Worm (Caenorhabditis elegans) whole organism, young adult: ENCODE results near the gene T27C5.12.

Experiments used
- F37B4.10 ChIP-seq: fragments of 200-800 bp; sonication (Bioruptor generic); IDR thresholded peaks from 2 replicates; pipeline ENCODE4 v1.3.6; 2022; ENCODE audit warnings: missing genetic modification characterization, missing compliant biosample characterization
- F49E8.2 ChIP-seq: sonication (generic microtip); optimal IDR thresholded peaks from 3 replicates; lab custom pipeline; 2017; ENCODE audit warnings: missing genetic modification characterization, mild to moderate bottlenecking, missing compliant biosample characterization, antibody characterized with exemption, moderate library complexity; ENCODE audit not compliant: insufficient read depth
- F55B11.4 ChIP-seq: sonication (generic microtip); optimal IDR thresholded peaks from 2 replicates; lab custom pipeline; 2016; ENCODE audit warnings: missing compliant biosample characterization, missing genetic modification characterization, borderline replicate concordance; ENCODE audit not compliant: insufficient read depth
- T26A5.8 ChIP-seq: sonication (generic microtip); optimal IDR thresholded peaks from 2 replicates; lab custom pipeline; 2016; ENCODE audit warnings: missing genetic modification characterization, missing compliant biosample characterization
- Y79H2A.3 ChIP-seq: fragments of 200-800 bp; sonication (Bioruptor generic); conservative IDR thresholded peaks from 2 replicates; pipeline ENCODE4 v1.3.6; 2022; ENCODE audit warnings: missing genetic modification reagents, missing genetic modification characterization, missing compliant biosample characterization
- atf-7 ChIP-seq: sonication (generic microtip); optimal IDR thresholded peaks from 2 replicates; lab custom pipeline; 2017; ENCODE audit warnings: mild to moderate bottlenecking, missing genetic modification characterization, missing compliant biosample characterization
- attf-5 ChIP-seq: fragments of 200-800 bp; sonication (Bioruptor generic); optimal IDR thresholded peaks from 2 replicates; lab custom pipeline; 2018; ENCODE audit warnings: mild to moderate bottlenecking, missing genetic modification characterization, missing compliant biosample characterization
- attf-6 ChIP-seq: fragments of 200-800 bp; sonication (Bioruptor generic); IDR thresholded peaks from 2 replicates; pipeline ENCODE4 v1.3.6; 2022; ENCODE audit warnings: missing genetic modification reagents, missing genetic modification characterization, missing compliant biosample characterization
- dox-1 ChIP-seq: fragments of 200-800 bp; sonication (Bioruptor generic); IDR thresholded peaks from 2 replicates; pipeline ENCODE4 v1.3.6; 2022; ENCODE audit warnings: missing genetic modification reagents, missing genetic modification characterization, missing compliant biosample characterization
- dpff-1 ChIP-seq: sonication (generic microtip); optimal IDR thresholded peaks from 2 replicates; lab custom pipeline; 2017; ENCODE audit warnings: mild to moderate bottlenecking, missing genetic modification characterization, missing compliant biosample characterization
- egrh-3 ChIP-seq: fragments of 200-800 bp; sonication (Bioruptor generic); IDR thresholded peaks from 2 replicates; pipeline ENCODE4 v1.3.6; 2022; ENCODE audit warnings: missing genetic modification reagents, missing genetic modification characterization, missing compliant biosample characterization
- ets-4 ChIP-seq: fragments of 200-800 bp; sonication (Bioruptor generic); optimal IDR thresholded peaks from 2 replicates; lab custom pipeline; 2018; ENCODE audit warnings: mild to moderate bottlenecking, missing genetic modification characterization, missing compliant biosample characterization
- fkh-3 ChIP-seq: sonication (generic microtip); optimal IDR thresholded peaks from 2 replicates; lab custom pipeline; 2016; ENCODE audit warnings: mild to moderate bottlenecking, missing genetic modification characterization, missing compliant biosample characterization
- hlh-12 ChIP-seq: sonication (generic microtip); optimal IDR thresholded peaks from 2 replicates; lab custom pipeline; 2016; ENCODE audit warnings: missing genetic modification characterization, missing compliant biosample characterization
- hsf-1 ChIP-seq: fragments of 200-800 bp; sonication (Bioruptor generic); IDR thresholded peaks from 2 replicates; pipeline ENCODE4 v1.3.6; 2022; ENCODE audit warnings: missing genetic modification reagents, missing genetic modification characterization, missing compliant biosample characterization
- lin-26 ChIP-seq: fragments of 200-800 bp; sonication (Bioruptor generic); IDR thresholded peaks from 2 replicates; pipeline ENCODE4 v1.3.6; 2022; ENCODE audit warnings: missing genetic modification reagents, missing genetic modification characterization, missing compliant biosample characterization
- lsy-27 ChIP-seq: sonication (generic microtip); optimal IDR thresholded peaks from 2 replicates; lab custom pipeline; 2017; ENCODE audit warnings: missing genetic modification characterization, mild to moderate bottlenecking, missing compliant biosample characterization, antibody characterized with exemption, missing genotype, borderline replicate concordance; ENCODE audit not compliant: insufficient read depth
- mes-4 ChIP-seq: sonication (generic microtip); optimal IDR thresholded peaks from 2 replicates; lab custom pipeline; 2016; ENCODE audit warnings: missing genotype, missing genetic modification characterization, missing compliant biosample characterization
- mxl-1 ChIP-seq: sonication (generic microtip); optimal IDR thresholded peaks from 2 replicates; lab custom pipeline; 2016; ENCODE audit warnings: missing genetic modification characterization, missing compliant biosample characterization
- nhr-80 ChIP-seq: sonication (generic microtip); optimal IDR thresholded peaks from 2 replicates; lab custom pipeline; 2016; ENCODE audit warnings: missing genetic modification characterization, missing compliant biosample characterization
- rcor-1 ChIP-seq: fragments of 200-800 bp; sonication (Bioruptor generic); IDR thresholded peaks from 2 replicates; pipeline ENCODE4 v1.3.6; 2022; ENCODE audit warnings: missing genetic modification reagents, missing genetic modification characterization, missing compliant biosample characterization
- rec-8 ChIP-seq, 2 experiments: sonication (generic microtip); optimal IDR thresholded peaks; 2 replicates each; lab custom pipeline; 2016; ENCODE audit warnings: mild to moderate bottlenecking in 2 of 2, missing genetic modification characterization in 2 of 2, missing genetic modification reagents in 2 of 2, missing genotype in 2 of 2, missing biosample characterization in 1 of 2, missing compliant biosample characterization in 1 of 2, moderate library complexity in 1 of 2
- sea-2 ChIP-seq: fragments of 200-800 bp; sonication (Bioruptor generic); IDR thresholded peaks from 2 replicates; pipeline ENCODE4 v1.3.6; 2022; ENCODE audit warnings: missing genetic modification characterization, missing compliant biosample characterization
- snpc-4 ChIP-seq, 5 experiments: fragments of 150-350 bp in 1 of 5; sonication (generic microtip) in 4 of 5; optimal IDR thresholded peaks; 2 replicates each; lab custom pipeline; 2014 to 2018; ENCODE audit warnings: missing genetic modification characterization in 5 of 5, missing biosample characterization in 3 of 5, antibody characterized with exemption in 2 of 5, mild to moderate bottlenecking in 2 of 5, missing compliant biosample characterization in 2 of 5, missing genotype in 2 of 5, moderate library complexity in 2 of 5, missing genetic modification reagents in 1 of 5
- somi-1 ChIP-seq: fragments of 200-800 bp; sonication (Bioruptor generic); optimal IDR thresholded peaks from 2 replicates; lab custom pipeline; 2018; ENCODE audit warnings: mild to moderate bottlenecking, missing genetic modification characterization, missing compliant biosample characterization
- tbx-9 ChIP-seq: sonication (generic microtip); optimal IDR thresholded peaks from 2 replicates; lab custom pipeline; 2016; ENCODE audit warnings: borderline replicate concordance, missing genetic modification characterization, inconsistent platforms, missing compliant biosample characterization
- unc-130 ChIP-seq: sonication (generic microtip); optimal IDR thresholded peaks from 2 replicates; lab custom pipeline; 2016; ENCODE audit warnings: missing genetic modification reagents, missing genetic modification characterization, missing compliant biosample characterization
- zim-3 ChIP-seq: sonication (generic microtip); optimal IDR thresholded peaks from 2 replicates; lab custom pipeline; 2017; ENCODE audit warnings: mild to moderate bottlenecking, missing genetic modification characterization, moderate library complexity, missing compliant biosample characterization
- ztf-22 ChIP-seq: fragments of 200-800 bp; sonication (Bioruptor generic); optimal IDR thresholded peaks from 2 replicates; lab custom pipeline; 2018; ENCODE audit warnings: mild to moderate bottlenecking, missing genetic modification characterization, moderate library complexity, missing compliant biosample characterization

The T27C5.12 gene

ce11 chrV:17428609-17429008 is 13.6 kb downstream of the T27C5.12 start (continued):
- TF ChIP-seq dox-1 (GFP tag; lab: Robert Waterston, UW) (peak; percentile 33; the same call in 1 of the 2 replicates), lin-26 (GFP tag; lab: Robert Waterston, UW) (peak; percentile 39), attf-6 (GFP tag; lab: Robert Waterston, UW) (peak; percentile 96), snpc-4 (GFP tag; optimal IDR thresholded peaks at IDR 0.05; lab: Kevin White, UChicago) (peak; percentile 87), snpc-4 (tag; optimal IDR thresholded peaks at IDR 0.05; lab: Kevin White, UChicago) (peak; percentile 57 to 97 (median 86)), sea-2 (GFP tag; lab: Robert Waterston, UW) (0 out of 2 replicates have a peak, but pooled peaks have one; percentile 53)

DNA sequence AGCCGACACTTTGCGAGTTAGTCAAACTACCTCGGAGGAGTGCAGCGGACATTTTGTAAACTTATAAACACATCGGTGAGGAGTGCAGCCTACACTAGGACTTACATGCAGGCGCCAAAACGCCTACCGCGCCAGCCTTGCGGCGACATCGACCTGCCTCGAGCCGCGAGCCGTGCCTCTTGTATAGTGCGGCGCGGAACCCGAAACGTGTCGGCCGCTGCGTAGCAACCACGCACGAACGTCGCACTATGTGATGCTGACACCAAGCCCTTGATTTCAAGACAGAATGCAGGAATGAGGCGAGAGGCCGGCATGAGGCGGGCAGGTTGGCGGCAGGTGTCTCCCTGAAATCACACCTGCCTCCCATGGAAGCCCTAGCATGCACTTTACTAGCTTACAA is 14.2 kb downstream of the T27C5.12 start:
- no peak for TF ChIP-seq mes-4 (tag; lab: Kevin White, UChicago)
- TF ChIP-seq F37B4.10 (GFP tag; lab: Robert Waterston, UW): 0 out of 2 replicates have a peak, but pooled peaks have one; percentile 59
- peak; percentile 49; the same call in 1 of the 2 replicates for TF ChIP-seq egrh-3
- 0 out of 2 replicates have a peak, but pooled peaks have one; percentile 14 for TF ChIP-seq Y79H2A.3 (GFP tag; lab: Robert Waterston, UW)
- TF ChIP-seq sea-2 (GFP tag; lab: Robert Waterston, UW): peak; percentile 88; the same call in 1 of the 2 replicates

ce11 chrV:17430066-17430465 is 15.0 kb downstream of the T27C5.12 start, which contains the start of gene T27C5.10:
Gene T27C5.10, minus strand, starts transcription at chrV:17430166.
- no peak for TF ChIP-seq Y79H2A.3 (GFP tag; lab: Robert Waterston, UW)
- no peak for TF ChIP-seq nhr-80
- TF ChIP-seq mxl-1 (tag; lab: Kevin White, UChicago): no peak
- TF ChIP-seq zim-3 (tag; lab: Kevin White, UChicago): no peak
- no peak for TF ChIP-seq ztf-22 (GFP tag; lab: Kevin White, UChicago)
- TF ChIP-seq rcor-1: no peak
- no peak for TF ChIP-seq atf-7
- no peak for TF ChIP-seq F37B4.10 (GFP tag; lab: Robert Waterston, UW)
- TF ChIP-seq T26A5.8: no peak
- TF ChIP-seq fkh-3 (tag; lab: Kevin White, UChicago): no peak
- no peak for TF ChIP-seq rec-8 (tag; optimal IDR thresholded peaks at IDR 0.05; lab: Kevin White, UChicago)
- no peak for TF ChIP-seq attf-5 (GFP tag; lab: Kevin White, UChicago)
- no peak for TF ChIP-seq dpff-1
- no peak for TF ChIP-seq F55B11.4
- no peak for TF ChIP-seq lsy-27 (tag; lab: Kevin White, UChicago)
- TF ChIP-seq F49E8.2: no peak
- TF ChIP-seq hsf-1 (GFP tag; lab: Robert Waterston, UW): no peak

DNA sequence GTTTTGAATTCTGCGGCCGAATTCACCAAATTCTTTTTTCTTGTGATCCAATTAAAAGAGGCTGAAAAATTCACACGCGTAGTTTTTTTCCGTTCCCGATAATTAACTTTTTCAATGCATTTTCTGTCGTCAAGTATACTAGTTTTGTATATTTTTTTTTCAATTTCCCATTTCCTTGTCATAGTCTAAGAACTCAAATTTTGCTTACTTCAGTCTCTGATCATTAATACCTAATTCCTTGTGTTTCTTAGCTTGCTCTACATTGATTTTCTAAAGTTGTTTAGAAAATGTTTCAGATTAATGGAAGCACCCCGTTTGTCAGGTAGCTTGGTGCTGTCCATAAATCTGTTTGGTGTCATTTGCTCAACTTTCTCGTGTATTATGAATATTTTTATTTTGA is 15.9 kb downstream of the T27C5.12 start, which contains the start of gene srbc-27:
Gene srbc-27, plus strand, starts transcription at position 301 of the 400 bp plus-strand sequence.
- TF ChIP-seq attf-5 (GFP tag; lab: Kevin White, UChicago) (no peak), unc-130 (GFP tag; lab: Kevin White, UChicago) (no peak), F55B11.4 (no peak), ets-4 (GFP tag; lab: Kevin White, UChicago) (no peak)
- TF ChIP-seq, all 124 proteins: peak for 0

ce11 chrV:17436492-17436891 is 21.4 kb downstream of the T27C5.12 start, which contains the start of gene F20E11.18:
Gene F20E11.18, minus strand, starts transcription at chrV:17436592.
- TF ChIP-seq Y79H2A.3 (GFP tag; lab: Robert Waterston, UW): no peak
- no peak for TF ChIP-seq tbx-9 (tag; lab: Kevin White, UChicago)
- no peak for TF ChIP-seq somi-1 (GFP tag; lab: Kevin White, UChicago)
- TF ChIP-seq hlh-12 (tag; lab: Kevin White, UChicago): no peak
- TF ChIP-seq, all 124 proteins: peak for 0
